Worm (Caenorhabditis elegans) whole organism, late embryonic: ENCODE data around the gene srz-19.

Experiments used
- C08G9.2 ChIP-seq: sonication (generic microtip); optimal IDR thresholded peaks from 2 replicates; lab custom pipeline; 2016; ENCODE audit warnings: mild to moderate bottlenecking, missing genetic modification characterization, moderate library complexity, missing compliant biosample characterization
- K02D7.2 ChIP-seq: sonication (generic microtip); optimal IDR thresholded peaks from 2 replicates; lab custom pipeline; 2017; ENCODE audit warnings: mild to moderate bottlenecking, missing genetic modification characterization, missing compliant biosample characterization
- T23F11.4 ChIP-seq: fragments of 200-800 bp; sonication (Bioruptor generic); optimal IDR thresholded peaks from 2 replicates; lab custom pipeline; 2018; ENCODE audit warnings: mild to moderate bottlenecking, missing genetic modification characterization, missing compliant biosample characterization
- ceh-19 ChIP-seq: fragments of 200-800 bp; sonication (Bioruptor generic); optimal IDR thresholded peaks from 2 replicates; lab custom pipeline; 2018; ENCODE audit warnings: mild to moderate bottlenecking, missing genetic modification characterization, missing compliant biosample characterization
- ceh-22 ChIP-seq: sonication (generic microtip); optimal IDR thresholded peaks from 2 replicates; lab custom pipeline; 2017; ENCODE audit warnings: missing biosample characterization, missing genetic modification characterization
- ceh-24 ChIP-seq: sonication (generic microtip); optimal IDR thresholded peaks from 2 replicates; lab custom pipeline; 2016; ENCODE audit warnings: mild to moderate bottlenecking, missing genetic modification characterization, missing compliant biosample characterization
- ceh-30 ChIP-seq: fragments of 150-350 bp; optimal IDR thresholded peaks from 2 replicates; lab custom pipeline; 2014; ENCODE audit warnings: missing biosample characterization, missing genetic modification characterization
- ceh-34 ChIP-seq: sonication (generic microtip); optimal IDR thresholded peaks from 2 replicates; lab custom pipeline; 2016; ENCODE audit warnings: mild to moderate bottlenecking, missing genetic modification characterization, missing compliant biosample characterization
- ceh-45 ChIP-seq: fragments of 200-800 bp; sonication (Bioruptor generic); IDR thresholded peaks from 2 replicates; pipeline ENCODE4 v1.3.6; 2022; ENCODE audit warnings: missing genetic modification reagents, missing genetic modification characterization, missing compliant biosample characterization
- ceh-48 ChIP-seq: sonication (generic microtip); optimal IDR thresholded peaks from 2 replicates; lab custom pipeline; 2016; ENCODE audit warnings: missing genetic modification characterization, inconsistent platforms, missing compliant biosample characterization
- ceh-9 ChIP-seq: sonication (generic microtip); optimal IDR thresholded peaks from 2 replicates; lab custom pipeline; 2016; ENCODE audit warnings: mild to moderate bottlenecking, missing genetic modification characterization, inconsistent platforms, missing compliant biosample characterization
- elt-2 ChIP-seq: sonication (generic microtip); optimal IDR thresholded peaks from 2 replicates; lab custom pipeline; 2016; ENCODE audit warnings: missing genetic modification reagents, missing genetic modification characterization, missing compliant biosample characterization
- elt-4 ChIP-seq: sonication (generic microtip); optimal IDR thresholded peaks from 2 replicates; lab custom pipeline; 2016; ENCODE audit warnings: missing genetic modification characterization, missing compliant biosample characterization
- ets-4 ChIP-seq: sonication (generic microtip); optimal IDR thresholded peaks from 2 replicates; lab custom pipeline; 2016; ENCODE audit warnings: missing genetic modification characterization, missing compliant biosample characterization
- fax-1 ChIP-seq: sonication (generic microtip); optimal IDR thresholded peaks from 2 replicates; lab custom pipeline; 2016; ENCODE audit warnings: missing genotype, missing genetic modification characterization, missing compliant biosample characterization
- gmeb-2 ChIP-seq: sonication (generic microtip); optimal IDR thresholded peaks from 2 replicates; lab custom pipeline; 2016; ENCODE audit warnings: missing genetic modification characterization, inconsistent platforms, missing compliant biosample characterization
- hlh-15 ChIP-seq: sonication (generic microtip); optimal IDR thresholded peaks from 2 replicates; lab custom pipeline; 2016; ENCODE audit warnings: missing genetic modification characterization, missing compliant biosample characterization
- hlh-30 ChIP-seq: sonication (generic microtip); optimal IDR thresholded peaks from 2 replicates; lab custom pipeline; 2017; ENCODE audit warnings: antibody characterized with exemption, missing genetic modification characterization, missing compliant biosample characterization; ENCODE audit not compliant: insufficient read depth
- lim-6 ChIP-seq: sonication (generic microtip); optimal IDR thresholded peaks from 2 replicates; lab custom pipeline; 2016; ENCODE audit warnings: missing genetic modification characterization, missing compliant biosample characterization
- lin-11 ChIP-seq: fragments of 200-800 bp; sonication (Bioruptor generic); optimal IDR thresholded peaks from 2 replicates; lab custom pipeline; 2018; ENCODE audit warnings: mild to moderate bottlenecking, missing genetic modification characterization, missing compliant biosample characterization
- nhr-11 ChIP-seq: fragments of 150-350 bp; optimal IDR thresholded peaks from 2 replicates; lab custom pipeline; 2014; ENCODE audit warnings: missing biosample characterization, missing genetic modification characterization
- nhr-232 ChIP-seq: sonication (generic microtip); optimal IDR thresholded peaks from 2 replicates; lab custom pipeline; 2016; ENCODE audit warnings: missing genetic modification characterization, missing compliant biosample characterization
- odd-2 ChIP-seq: sonication (generic microtip); optimal IDR thresholded peaks from 2 replicates; lab custom pipeline; 2017; ENCODE audit warnings: antibody characterized with exemption, mild to moderate bottlenecking, missing genetic modification characterization, missing compliant biosample characterization
- pag-3 ChIP-seq: sonication (generic microtip); optimal IDR thresholded peaks from 2 replicates; lab custom pipeline; 2016; ENCODE audit warnings: missing compliant biosample characterization, missing genetic modification characterization, borderline replicate concordance
- pax-1 ChIP-seq: fragments of 150-350 bp; optimal IDR thresholded peaks from 2 replicates; lab custom pipeline; 2014; ENCODE audit warnings: missing biosample characterization, missing genetic modification characterization
- pha-4 ChIP-seq: fragments of 150-350 bp; optimal IDR thresholded peaks from 2 replicates; lab custom pipeline; 2018; ENCODE audit warnings: missing biosample characterization, missing genetic modification reagents, missing genetic modification characterization
- pros-1 ChIP-seq: fragments of 150-350 bp; optimal IDR thresholded peaks from 2 replicates; lab custom pipeline; 2014; ENCODE audit warnings: missing biosample characterization, missing genetic modification reagents, missing genetic modification characterization
- sox-2 ChIP-seq: fragments of 200-800 bp; sonication (Bioruptor generic); IDR thresholded peaks from 2 replicates; pipeline ENCODE4 v1.3.6; 2022; ENCODE audit warnings: missing genetic modification reagents, missing genetic modification characterization, missing compliant biosample characterization
- tbx-2 ChIP-seq: sonication (generic microtip); optimal IDR thresholded peaks from 2 replicates; lab custom pipeline; 2016; ENCODE audit warnings: missing genetic modification characterization, missing compliant biosample characterization
- unc-3 ChIP-seq, 2 experiments: fragments of 200-800 bp in 1 of 2; sonication (Bioruptor generic) in 1 of 2; sonication (generic microtip) in 1 of 2; conservative IDR thresholded peaks in 1 of 2; optimal IDR thresholded peaks in 1 of 2; 2 replicates each; pipeline versions ENCODE4 v1.3.6 to Lab custom; 2016 to 2022; ENCODE audit warnings: missing compliant biosample characterization in 2 of 2, missing genetic modification characterization in 2 of 2, missing genetic modification reagents in 1 of 2
- zip-5 ChIP-seq: sonication (generic microtip); optimal IDR thresholded peaks from 2 replicates; lab custom pipeline; 2016; ENCODE audit warnings: missing genetic modification characterization, missing compliant biosample characterization
- ztf-16 ChIP-seq: sonication (generic microtip); optimal IDR thresholded peaks from 2 replicates; lab custom pipeline; 2017; ENCODE audit warnings: missing genetic modification characterization, missing compliant biosample characterization

Gene srz-19

DNA sequence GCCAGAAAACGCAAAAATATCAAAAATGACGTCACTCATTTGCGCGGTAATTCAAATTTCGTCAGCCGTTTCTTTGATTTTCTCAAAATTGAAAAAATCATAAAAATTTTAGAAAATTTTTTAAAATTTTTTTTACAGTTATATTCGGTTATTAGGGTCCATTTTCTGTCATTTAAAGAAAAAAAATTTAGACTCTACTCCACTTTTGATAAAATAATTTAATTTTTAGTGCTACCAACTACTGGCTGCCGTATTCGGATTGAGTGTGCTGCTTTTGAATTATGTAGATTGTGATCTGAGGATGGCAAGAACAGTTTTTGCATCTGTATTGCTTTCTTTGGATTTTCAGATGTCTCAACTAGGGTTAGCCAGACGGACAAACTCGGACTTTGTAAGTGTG is 43.0 kb downstream of the srz-19 start, which contains the start of gene Y46C8AM.1:
Gene Y46C8AM.1, plus strand, starts transcription at position 301 of the 400 bp plus-strand sequence.
- TF ChIP-seq elt-2 (no peak), lin-11 (tag; lab: Kevin White, UChicago) (no peak), ceh-22 (tag; lab: Kevin White, UChicago) (no peak), odd-2 (tag; lab: Kevin White, UChicago) (no peak), T23F11.4 (no peak), ceh-19 (no peak), K02D7.2 (tag; lab: Kevin White, UChicago) (no peak), ceh-45 (GFP tag; lab: Robert Waterston, UW) (no peak), tbx-2 (tag; lab: Kevin White, UChicago) (no peak), ceh-24 (tag; lab: Kevin White, UChicago) (no peak), ceh-34 (no peak), pha-4 (tag; lab: Kevin White, UChicago) (no peak), ztf-16 (no peak), ceh-9 (tag; lab: Kevin White, UChicago) (no peak), ceh-48 (tag; lab: Kevin White, UChicago) (no peak)

DNA sequence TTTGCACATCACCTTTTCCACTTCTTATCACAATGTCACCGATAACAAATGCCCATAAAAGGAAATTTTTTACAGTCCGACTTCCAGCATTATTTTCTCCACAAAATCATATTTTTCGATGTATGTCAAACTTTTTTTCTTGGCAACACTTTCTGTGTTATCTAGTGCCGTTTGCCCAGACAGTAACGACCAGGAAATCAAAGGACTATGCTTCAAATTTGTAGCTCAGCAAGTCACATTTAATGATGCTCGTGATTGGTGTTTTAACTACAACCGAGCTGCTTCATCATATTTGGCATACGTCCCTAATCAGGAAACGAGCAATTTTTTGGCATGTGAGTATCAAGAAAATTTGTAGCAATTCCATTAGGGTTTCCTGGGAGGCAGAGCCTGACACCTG is 43.9 kb downstream of the srz-19 start:
- TF ChIP-seq pros-1 (no peak), elt-4 (tag; lab: Kevin White, UChicago) (no peak), pag-3 (no peak), zip-5 (no peak), unc-3 (GFP tag; conservative IDR thresholded peaks at IDR 0.05; lab: Robert Waterston, UW) (no peak), unc-3 (tag; optimal IDR thresholded peaks at IDR 0.05; lab: Kevin White, UChicago) (no peak), pax-1 (no peak)

DNA sequence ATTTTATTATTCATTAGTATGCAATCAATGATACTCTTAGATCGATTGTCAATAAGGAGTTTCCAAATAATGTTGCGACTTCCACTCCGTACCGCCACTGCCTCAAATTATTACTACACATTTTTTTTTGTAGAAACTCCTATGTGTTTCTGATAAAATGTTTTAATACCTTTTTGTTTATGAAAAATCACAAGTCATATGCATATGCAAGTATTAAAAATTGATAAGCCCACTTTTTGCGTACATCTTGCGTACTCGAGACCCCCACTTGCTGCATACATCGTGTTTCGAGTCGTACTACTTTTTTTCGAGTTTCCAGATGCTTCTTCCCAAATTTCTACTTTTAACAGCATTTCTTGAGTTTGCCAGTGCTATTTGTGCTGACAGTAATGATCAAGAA is 45.4 kb downstream of the srz-19 start, which contains the start of gene clec-76:
Gene clec-76, plus strand, starts transcription at position 234 of the 400 bp plus-strand sequence.
- TF ChIP-seq gmeb-2 (tag; lab: Kevin White, UChicago) (no peak), pha-4 (tag; lab: Kevin White, UChicago) (no peak), hlh-15 (tag; lab: Kevin White, UChicago) (no peak), C08G9.2 (no peak), fax-1 (tag; lab: Kevin White, UChicago) (no peak), pax-1 (no peak), nhr-11 (no peak), ceh-30 (tag; lab: Kevin White, UChicago) (no peak), nhr-232 (tag; lab: Kevin White, UChicago) (no peak), ets-4 (tag; lab: Kevin White, UChicago) (no peak), odd-2 (tag; lab: Kevin White, UChicago) (no peak), sox-2 (GFP tag; lab: Robert Waterston, UW) (no peak), hlh-30 (tag; lab: Kevin White, UChicago) (no peak), lim-6 (tag; lab: Kevin White, UChicago) (no peak)
- TF ChIP-seq, all 69 proteins: peak for 0
